Fruit fly (Drosophila melanogaster) whole organism, embryonic: ENCODE data around the gene CG34106.

ENCODE experiments used
- Atf6 ChIP-seq: fragments of 200-800 bp; sonication (Bioruptor generic); IDR thresholded peaks from 2 replicates; pipeline ENCODE4 v1.3.6; 2022; ENCODE audit warnings: missing biosample characterization, missing genetic modification characterization
- BtbVII ChIP-seq: fragments of 200-800 bp; sonication (Bioruptor generic); optimal IDR thresholded peaks from 3 replicates; lab custom pipeline; 2017; ENCODE audit warnings: missing biosample characterization, mild to moderate bottlenecking, missing genetic modification characterization
- C15 ChIP-seq: fragments of 200-800 bp; sonication (Bioruptor generic); IDR thresholded peaks from 3 replicates; pipeline ENCODE4 v1.3.6; 2022; ENCODE audit warnings: missing biosample characterization, missing genetic modification characterization
- CG1024 ChIP-seq: fragments of 200-800 bp; sonication (Bioruptor generic); IDR thresholded peaks from 2 replicates; pipeline ENCODE4 v1.3.6; 2022; ENCODE audit warnings: missing biosample characterization, missing genetic modification characterization
- CG10274 ChIP-seq: fragments of 200-800 bp; sonication (Bioruptor generic); optimal IDR thresholded peaks from 3 replicates; lab custom pipeline; 2017; ENCODE audit warnings: missing biosample characterization, mild to moderate bottlenecking, missing genetic modification characterization
- CG10431 ChIP-seq: fragments of 200-800 bp; sonication (Bioruptor generic); optimal IDR thresholded peaks from 3 replicates; lab custom pipeline; 2018; ENCODE audit warnings: missing biosample characterization, mild to moderate bottlenecking, missing genetic modification characterization
- CG11696 ChIP-seq: fragments of 200-800 bp; sonication (Bioruptor generic); IDR thresholded peaks from 2 replicates; pipeline ENCODE4 v1.3.6; 2022; ENCODE audit warnings: missing biosample characterization, missing genetic modification characterization
- CG12391 ChIP-seq: fragments of 200-800 bp; sonication (Bioruptor generic); optimal IDR thresholded peaks from 3 replicates; lab custom pipeline; 2018; ENCODE audit warnings: missing biosample characterization, mild to moderate bottlenecking, missing genetic modification characterization, moderate library complexity
- CG15696 ChIP-seq: fragments of 200-800 bp; sonication (Bioruptor generic); optimal IDR thresholded peaks from 2 replicates; lab custom pipeline; 2019; ENCODE audit warnings: missing biosample characterization, mild to moderate bottlenecking, missing genetic modification characterization, moderate library complexity
- CG17385 ChIP-seq: fragments of 200-800 bp; sonication (Bioruptor generic); optimal IDR thresholded peaks from 3 replicates; lab custom pipeline; 2018; ENCODE audit warnings: missing biosample characterization, mild to moderate bottlenecking, missing genetic modification characterization
- CG17912 ChIP-seq: fragments of 200-800 bp; sonication (Bioruptor generic); optimal IDR thresholded peaks from 2 replicates; lab custom pipeline; 2018; ENCODE audit warnings: missing biosample characterization, mild to moderate bottlenecking, missing genetic modification characterization
- CG18599 ChIP-seq: fragments of 200-800 bp; sonication (Bioruptor generic); optimal IDR thresholded peaks from 3 replicates; lab custom pipeline; 2017; ENCODE audit warnings: missing biosample characterization, missing genetic modification characterization, mild to moderate bottlenecking, moderate library complexity, missing genetic modification reagents
- CG2116 ChIP-seq: fragments of 200-800 bp; sonication (Bioruptor generic); optimal IDR thresholded peaks from 3 replicates; lab custom pipeline; 2018; ENCODE audit warnings: missing biosample characterization, mild to moderate bottlenecking, missing genetic modification characterization
- CG6791 ChIP-seq: fragments of 200-800 bp; sonication (Bioruptor generic); IDR thresholded peaks from 3 replicates; pipeline ENCODE4 v1.3.6; 2022; ENCODE audit warnings: missing biosample characterization, missing genetic modification characterization; ENCODE audit not compliant: partially characterized antibody
- CG7839 ChIP-seq: fragments of 200-800 bp; sonication (Bioruptor generic); optimal IDR thresholded peaks from 3 replicates; lab custom pipeline; 2018; ENCODE audit warnings: missing biosample characterization, mild to moderate bottlenecking, missing genetic modification characterization, moderate library complexity
- CG7928 ChIP-seq: fragments of 200-800 bp; sonication (Bioruptor generic); optimal IDR thresholded peaks from 2 replicates; lab custom pipeline; 2017; ENCODE audit warnings: missing biosample characterization, mild to moderate bottlenecking, missing genetic modification characterization
- CG8388 ChIP-seq: fragments of 200-800 bp; sonication (Bioruptor generic); optimal IDR thresholded peaks from 2 replicates; lab custom pipeline; 2019; ENCODE audit warnings: missing biosample characterization, mild to moderate bottlenecking, missing genetic modification characterization, moderate library complexity
- CG8765 ChIP-seq: fragments of 200-800 bp; sonication (Bioruptor generic); IDR thresholded peaks from 2 replicates; pipeline ENCODE4 v1.3.6; 2022; ENCODE audit warnings: missing biosample characterization, missing genetic modification characterization
- Dbx ChIP-seq: fragments of 200-800 bp; sonication (Bioruptor generic); IDR thresholded peaks from 3 replicates; pipeline ENCODE4 v1.3.6; 2022; ENCODE audit warnings: missing biosample characterization, missing genetic modification characterization
- E2f1 ChIP-seq: fragments of 200-800 bp; sonication (Bioruptor generic); IDR thresholded peaks from 2 replicates; pipeline ENCODE4 v1.3.6; 2022; ENCODE audit warnings: missing biosample characterization, missing genetic modification characterization
- H15 ChIP-seq: fragments of 200-800 bp; sonication (Bioruptor generic); IDR thresholded peaks from 3 replicates; pipeline ENCODE4 v1.3.6; 2022; ENCODE audit warnings: missing biosample characterization, missing genetic modification characterization
- HLHmδ ChIP-seq: fragments of 200-800 bp; sonication (Bioruptor generic); optimal IDR thresholded peaks from 2 replicates; lab custom pipeline; 2018; ENCODE audit warnings: missing biosample characterization, mild to moderate bottlenecking, missing genetic modification characterization, moderate library complexity
- Hsf ChIP-seq: fragments of 200-800 bp; sonication (Bioruptor generic); optimal IDR thresholded peaks from 3 replicates; lab custom pipeline; 2016; ENCODE audit warnings: missing biosample characterization, missing genetic modification characterization
- Nf-YB ChIP-seq: fragments of 200-800 bp; sonication (Bioruptor generic); optimal IDR thresholded peaks from 3 replicates; lab custom pipeline; 2019; ENCODE audit warnings: missing biosample characterization, mild to moderate bottlenecking, missing genetic modification characterization, moderate library complexity
- Oli ChIP-seq: fragments of 200-800 bp; sonication (Bioruptor generic); optimal IDR thresholded peaks from 2 replicates; lab custom pipeline; 2018; ENCODE audit warnings: missing biosample characterization, mild to moderate bottlenecking, missing genetic modification characterization, moderate library complexity
- Optix ChIP-seq: fragments of 200-800 bp; sonication (Bioruptor generic); IDR thresholded peaks from 3 replicates; pipeline ENCODE4 v1.3.6; 2022; ENCODE audit warnings: missing biosample characterization, missing genetic modification characterization
- Side ChIP-seq: fragments of 200-800 bp; sonication (Bioruptor generic); optimal IDR thresholded peaks from 2 replicates; lab custom pipeline; 2016; ENCODE audit warnings: missing biosample characterization, missing genetic modification characterization
- Six4 ChIP-seq: fragments of 200-800 bp; sonication (Bioruptor generic); optimal IDR thresholded peaks from 2 replicates; lab custom pipeline; 2016; ENCODE audit warnings: missing biosample characterization, missing genetic modification characterization
- Taf1 ChIP-seq: fragments of 200-800 bp; sonication (Bioruptor generic); IDR thresholded peaks from 2 replicates; pipeline ENCODE4 v1.3.6; 2022; ENCODE audit warnings: missing biosample characterization, missing genetic modification characterization
- ab ChIP-seq: fragments of 200-800 bp; sonication (Bioruptor generic); optimal IDR thresholded peaks from 2 replicates; lab custom pipeline; 2016; ENCODE audit warnings: missing biosample characterization, missing genetic modification characterization
- amos ChIP-seq: fragments of 200-800 bp; sonication (Bioruptor generic); IDR thresholded peaks from 2 replicates; pipeline ENCODE4 v1.3.6; 2022; ENCODE audit warnings: missing biosample characterization, missing genetic modification characterization; ENCODE audit not compliant: partially characterized antibody
- ato ChIP-seq: fragments of 200-800 bp; sonication (Bioruptor generic); IDR thresholded peaks from 2 replicates; pipeline ENCODE4 v1.3.6; 2022; ENCODE audit warnings: missing biosample characterization, missing genetic modification characterization; ENCODE audit not compliant: partially characterized antibody
- chif ChIP-seq, 2 experiments: fragments of 200-800 bp; sonication (Bioruptor generic); optimal IDR thresholded peaks; 3 replicates each; lab custom pipeline; 2016; ENCODE audit warnings: missing biosample characterization in 2 of 2, missing genetic modification characterization in 2 of 2
- crp ChIP-seq, 2 experiments: fragments of 200-800 bp; sonication (Bioruptor generic); optimal IDR thresholded peaks; 2 replicates in 1 of 2; 3 replicates in 1 of 2; lab custom pipeline; 2017; ENCODE audit warnings: missing biosample characterization in 2 of 2, missing genetic modification characterization in 2 of 2, mild to moderate bottlenecking in 1 of 2, moderate library complexity in 1 of 2
- dmrt99B ChIP-seq: fragments of 200-800 bp; sonication (Bioruptor generic); optimal IDR thresholded peaks from 2 replicates; lab custom pipeline; 2018; ENCODE audit warnings: missing biosample characterization, mild to moderate bottlenecking, missing genetic modification characterization, moderate library complexity
- esg ChIP-seq: fragments of 200-800 bp; sonication (Bioruptor generic); conservative IDR thresholded peaks from 2 replicates; pipeline ENCODE4 v1.3.6; 2022; ENCODE audit warnings: missing biosample characterization, missing genetic modification characterization
- gce ChIP-seq: fragments of 200-800 bp; sonication (Bioruptor generic); IDR thresholded peaks from 3 replicates; pipeline ENCODE4 v1.3.6; 2022; ENCODE audit warnings: missing biosample characterization, missing genetic modification characterization
- lbe ChIP-seq: fragments of 200-800 bp; sonication (Bioruptor generic); optimal IDR thresholded peaks from 2 replicates; lab custom pipeline; 2016; ENCODE audit warnings: missing biosample characterization, mild to moderate bottlenecking, missing genetic modification characterization
- lilli ChIP-seq: fragments of 200-800 bp; sonication (Bioruptor generic); optimal IDR thresholded peaks from 3 replicates; lab custom pipeline; 2016; ENCODE audit warnings: missing biosample characterization, missing genetic modification characterization
- nerfin-2 ChIP-seq: fragments of 200-800 bp; sonication (Bioruptor generic); IDR thresholded peaks from 2 replicates; pipeline ENCODE4 v1.3.6; 2022; ENCODE audit warnings: missing biosample characterization, missing genetic modification characterization; ENCODE audit not compliant: partially characterized antibody
- nmo ChIP-seq: fragments of 200-800 bp; sonication (Bioruptor generic); optimal IDR thresholded peaks from 2 replicates; lab custom pipeline; 2018; ENCODE audit warnings: missing biosample characterization, mild to moderate bottlenecking, missing genetic modification characterization, moderate library complexity
- org-1 ChIP-seq: fragments of 200-800 bp; sonication (Bioruptor generic); optimal IDR thresholded peaks from 2 replicates; lab custom pipeline; 2017; ENCODE audit warnings: missing biosample characterization, missing genetic modification characterization
- otp ChIP-seq: fragments of 200-800 bp; sonication (Bioruptor generic); IDR thresholded peaks from 3 replicates; pipeline ENCODE4, ENCODE4 v1.3.6; 2022; ENCODE audit warnings: missing biosample characterization, missing genetic modification characterization
- peb ChIP-seq: fragments of 200-800 bp; sonication (Bioruptor generic); IDR thresholded peaks from 2 replicates; pipeline ENCODE4 v1.3.6; 2022; ENCODE audit warnings: missing biosample characterization, missing genetic modification characterization
- phol ChIP-seq: fragments of 200-800 bp; sonication (Bioruptor generic); optimal IDR thresholded peaks from 3 replicates; lab custom pipeline; 2018; ENCODE audit warnings: missing biosample characterization, mild to moderate bottlenecking, missing genetic modification characterization, moderate library complexity
- run ChIP-seq: fragments of 200-800 bp; sonication (Bioruptor generic); optimal IDR thresholded peaks from 3 replicates; lab custom pipeline; 2018; ENCODE audit warnings: missing biosample characterization, mild to moderate bottlenecking, missing genetic modification characterization
- salm ChIP-seq: fragments of 200-800 bp; sonication (Bioruptor generic); optimal IDR thresholded peaks from 2 replicates; lab custom pipeline; 2018; ENCODE audit warnings: missing biosample characterization, mild to moderate bottlenecking, missing genetic modification characterization
- ssp ChIP-seq: fragments of 200-800 bp; sonication (Bioruptor generic); IDR thresholded peaks from 2 replicates; pipeline ENCODE4 v1.3.6; 2022; ENCODE audit warnings: missing biosample characterization, missing genetic modification characterization
- tio ChIP-seq: fragments of 200-800 bp; sonication (Bioruptor generic); optimal IDR thresholded peaks from 2 replicates; lab custom pipeline; 2017; ENCODE audit warnings: missing biosample characterization, missing genetic modification characterization, inconsistent platforms
- tll ChIP-seq, 2 experiments: fragments of 200-800 bp in 1 of 2; fragments of >200 bp in 1 of 2; sonication (Bioruptor generic) in 1 of 2; optimal IDR thresholded peaks; 2 replicates each; lab custom pipeline; 2017 to 2019; ENCODE audit warnings: missing biosample characterization in 2 of 2, missing genetic modification characterization in 2 of 2, mild to moderate bottlenecking in 1 of 2, moderate library complexity in 1 of 2
- tx ChIP-seq: fragments of 200-800 bp; sonication (Bioruptor generic); optimal IDR thresholded peaks from 2 replicates; lab custom pipeline; 2016; ENCODE audit warnings: missing biosample characterization, missing genetic modification characterization

The CG34106 gene

dm6 chr2L:17203833-17204232 is 73.0 kb downstream of the CG34106 start (continued):
- TF ChIP-seq phol (tag; lab: Kevin White, UChicago) (peak; percentile 6), dmrt99B (tag; lab: Kevin White, UChicago) (peak; percentile 52), Optix (no peak), Taf1 (GFP tag; lab: Robert Waterston, UW) (no peak), ab (GFP tag; lab: Kevin White, UChicago) (no peak), CG1024 (GFP tag; lab: Robert Waterston, UW) (no peak), C15 (no peak), salm (tag; lab: Kevin White, UChicago) (no peak), Nf-YB (no peak), gce (no peak), org-1 (GFP tag; lab: Kevin White, UChicago) (no peak), CG7839 (tag; lab: Kevin White, UChicago) (peak; percentile 39), CG2116 (GFP tag; lab: Kevin White, UChicago) (no peak), Hsf (GFP tag; lab: Kevin White, UChicago) (peak; percentile 38), ssp (GFP tag; lab: Robert Waterston, UW) (no peak), Six4 (GFP tag; lab: Kevin White, UChicago) (no peak), nerfin-2 (no peak), crp (GFP tag; optimal IDR thresholded peaks at IDR 0.05; lab: Kevin White, UChicago) (no peak), otp (GFP tag; lab: Robert Waterston, UW) (no peak), Side (GFP tag; lab: Kevin White, UChicago) (peak; percentile 9), CG10431 (GFP tag; lab: Kevin White, UChicago) (no peak), tll (GFP tag; optimal IDR thresholded peaks at IDR 0.05; lab: Kevin White, UChicago) (no peak), tio (no peak), amos (GFP tag; lab: Robert Waterston, UW) (no peak), CG7928 (GFP tag; lab: Kevin White, UChicago) (no peak), CG12391 (tag; lab: Kevin White, UChicago) (peak; percentile 28), chif (GFP tag; optimal IDR thresholded peaks at IDR 0.05; lab: Kevin White, UChicago) (no peak), CG17385 (no peak), lbe (GFP tag; lab: Kevin White, UChicago) (no peak), run (no peak), CG8388 (GFP tag; lab: Kevin White, UChicago) (no peak), H15 (GFP tag; lab: Robert Waterston, UW) (no peak), peb (GFP tag; lab: Robert Waterston, UW) (no peak), BtbVII (peak; percentile 22), CG6791 (GFP tag; lab: Robert Waterston, UW) (no peak), CG17912 (GFP tag; lab: Kevin White, UChicago) (no peak), tx (GFP tag; lab: Kevin White, UChicago) (no peak), Oli (tag; lab: Kevin White, UChicago) (peak; percentile 0), lilli (GFP tag; lab: Kevin White, UChicago) (peak; percentile 9), ato (GFP tag; lab: Robert Waterston, UW) (no peak), CG8765 (GFP tag; lab: Robert Waterston, UW) (no peak), CG18599 (GFP tag; lab: Kevin White, UChicago) (peak; percentile 65), CG11696 (GFP tag; lab: Robert Waterston, UW) (no peak), esg (GFP tag; lab: Robert Waterston, UW) (0 out of 2 replicates have a peak, but pooled peaks have one; percentile 7), CG15696 (no peak), E2f1 (peak; percentile 33; the same call in 1 of the 2 replicates), CG10274 (GFP tag; lab: Kevin White, UChicago) (no peak), HLHmδ (GFP tag; lab: Kevin White, UChicago) (no peak), Atf6 (GFP tag; lab: Robert Waterston, UW) (0 out of 2 replicates have a peak, but pooled peaks have one; percentile 11), Dbx (GFP tag; lab: Robert Waterston, UW) (no peak), nmo (GFP tag; lab: Kevin White, UChicago) (no peak)
